Worm (Caenorhabditis elegans) whole organism, L2 larva: ENCODE data around the gene shn-1.

Source experiments
- F13H6.1 ChIP-seq: sonication (generic microtip); optimal IDR thresholded peaks from 2 replicates; lab custom pipeline; 2016; ENCODE audit warnings: missing genetic modification characterization, missing compliant biosample characterization
- ZK546.5 ChIP-seq: sonication (generic microtip); optimal IDR thresholded peaks from 2 replicates; lab custom pipeline; 2017; ENCODE audit warnings: missing biosample characterization, missing genetic modification characterization
- blmp-1 ChIP-seq: sonication (generic microtip); optimal IDR thresholded peaks from 2 replicates; lab custom pipeline; 2017; ENCODE audit warnings: missing genetic modification characterization, mild to moderate bottlenecking, missing compliant biosample characterization, antibody characterized with exemption, moderate library complexity; ENCODE audit not compliant: insufficient read depth
- ceh-82 ChIP-seq: fragments of 150-350 bp; optimal IDR thresholded peaks from 2 replicates; lab custom pipeline; 2014; ENCODE audit warnings: missing biosample characterization, missing genetic modification characterization
- crh-2 ChIP-seq: sonication (generic microtip); optimal IDR thresholded peaks from 2 replicates; lab custom pipeline; 2017; ENCODE audit warnings: missing biosample characterization, missing genetic modification characterization
- elt-3 ChIP-seq: sonication (generic microtip); optimal IDR thresholded peaks from 2 replicates; lab custom pipeline; 2017; ENCODE audit warnings: missing biosample characterization, missing genetic modification characterization
- fos-1 ChIP-seq: fragments of 150-350 bp; optimal IDR thresholded peaks from 2 replicates; lab custom pipeline; 2014; ENCODE audit warnings: missing biosample characterization, missing genetic modification characterization
- gmeb-1 ChIP-seq: fragments of 150-350 bp; optimal IDR thresholded peaks from 2 replicates; lab custom pipeline; 2014; ENCODE audit warnings: missing biosample characterization, missing genetic modification characterization
- lin-13 ChIP-seq: fragments of 150-350 bp; optimal IDR thresholded peaks from 2 replicates; lab custom pipeline; 2014; ENCODE audit warnings: missing biosample characterization, missing genetic modification reagents, missing genetic modification characterization
- lin-39 ChIP-seq: fragments of 150-350 bp; optimal IDR thresholded peaks from 2 replicates; lab custom pipeline; 2014; ENCODE audit warnings: missing biosample characterization, missing genetic modification reagents, missing genetic modification characterization
- lsy-2 ChIP-seq, 2 experiments: fragments of 150-350 bp in 1 of 2; sonication (generic microtip) in 1 of 2; optimal IDR thresholded peaks; 2 replicates each; lab custom pipeline; 2014 to 2017; ENCODE audit warnings: missing biosample characterization in 2 of 2, missing genetic modification characterization in 2 of 2
- mab-5 ChIP-seq: fragments of 150-350 bp; optimal IDR thresholded peaks from 2 replicates; lab custom pipeline; 2014; ENCODE audit warnings: missing biosample characterization, missing genetic modification characterization
- mbf-1 ChIP-seq: sonication (generic microtip); optimal IDR thresholded peaks from 2 replicates; lab custom pipeline; 2017; ENCODE audit warnings: missing biosample characterization, missing genetic modification characterization
- mdl-1 ChIP-seq, 2 experiments: fragments of 150-350 bp in 1 of 2; sonication (generic microtip) in 1 of 2; optimal IDR thresholded peaks; 2 replicates each; lab custom pipeline; 2017; ENCODE audit warnings: missing biosample characterization in 2 of 2, missing genetic modification characterization in 2 of 2
- nhr-10 ChIP-seq: sonication (generic microtip); optimal IDR thresholded peaks from 2 replicates; lab custom pipeline; 2017; ENCODE audit warnings: missing biosample characterization, missing genetic modification characterization
- nhr-21 ChIP-seq: fragments of 150-350 bp; optimal IDR thresholded peaks from 2 replicates; lab custom pipeline; 2014; ENCODE audit warnings: missing biosample characterization, missing genetic modification characterization
- nhr-23 ChIP-seq: fragments of 150-350 bp; optimal IDR thresholded peaks from 2 replicates; lab custom pipeline; 2014; ENCODE audit warnings: missing biosample characterization, missing genetic modification reagents, missing genetic modification characterization
- nhr-237 ChIP-seq: fragments of 150-350 bp; optimal IDR thresholded peaks from 2 replicates; lab custom pipeline; 2014; ENCODE audit warnings: missing biosample characterization, missing genetic modification characterization
- nhr-25 ChIP-seq: fragments of 150-350 bp; sonication (generic microtip); optimal IDR thresholded peaks from 3 replicates; lab custom pipeline; 2014; ENCODE audit warnings: missing biosample characterization, missing genetic modification characterization
- nhr-77 ChIP-seq: fragments of 150-350 bp; optimal IDR thresholded peaks from 2 replicates; lab custom pipeline; 2014; ENCODE audit warnings: missing biosample characterization, missing genetic modification characterization
- skn-1 ChIP-seq: sonication (generic microtip); optimal IDR thresholded peaks from 2 replicates; lab custom pipeline; 2017; ENCODE audit warnings: missing biosample characterization, missing genetic modification characterization
- sma-9 ChIP-seq, 2 experiments: fragments of 150-350 bp in 1 of 2; sonication (generic microtip) in 1 of 2; optimal IDR thresholded peaks; 2 replicates each; lab custom pipeline; 2014 to 2016; ENCODE audit warnings: missing genetic modification characterization in 2 of 2, mild to moderate bottlenecking in 1 of 2, missing biosample characterization in 1 of 2, missing compliant biosample characterization in 1 of 2, missing genetic modification reagents in 1 of 2, moderate library complexity in 1 of 2
- snpc-4 ChIP-seq: fragments of 150-350 bp; optimal IDR thresholded peaks from 2 replicates; lab custom pipeline; 2014; ENCODE audit warnings: missing biosample characterization, missing genetic modification characterization
- unc-39 ChIP-seq: fragments of 150-350 bp; optimal IDR thresholded peaks from 2 replicates; lab custom pipeline; 2014; ENCODE audit warnings: missing biosample characterization, missing genetic modification characterization
- unc-62 ChIP-seq: fragments of 150-350 bp; optimal IDR thresholded peaks from 2 replicates; lab custom pipeline; 2014; ENCODE audit warnings: missing biosample characterization, missing genetic modification reagents, missing genetic modification characterization
- zag-1 ChIP-seq: fragments of 150-350 bp; optimal IDR thresholded peaks from 2 replicates; lab custom pipeline; 2014; ENCODE audit warnings: missing biosample characterization, missing genetic modification characterization
- ztf-11 ChIP-seq: sonication (generic microtip); optimal IDR thresholded peaks from 2 replicates; lab custom pipeline; 2017; ENCODE audit warnings: missing biosample characterization, missing genetic modification characterization
- ztf-4 ChIP-seq: fragments of 150-350 bp; optimal IDR thresholded peaks from 2 replicates; lab custom pipeline; 2014; ENCODE audit warnings: missing biosample characterization, missing genetic modification characterization

Gene shn-1

ce11 chrII:11438417-11438816 lies 47.7 kb upstream of the shn-1 start, which contains the start of gene vha-6:
vha-6 (minus strand) TSS chrII:11438452.
- TF ChIP-seq mab-5 (tag; lab: Kevin White, UChicago), result no peak
- no peak for TF ChIP-seq ztf-11 (tag; lab: Kevin White, UChicago)
- TF ChIP-seq nhr-237 (tag; lab: Kevin White, UChicago), result no peak
- peak; percentile 39 for TF ChIP-seq crh-2 (tag; lab: Kevin White, UChicago)
- TF ChIP-seq fos-1 (tag; lab: Kevin White, UChicago), result peak; percentile 52
- no peak for TF ChIP-seq nhr-21 (tag; lab: Kevin White, UChicago)
- no peak for TF ChIP-seq skn-1

- no peak for TF ChIP-seq F13H6.1 (tag; lab: Kevin White, UChicago)
- TF ChIP-seq gmeb-1 (tag; lab: Kevin White, UChicago), result no peak
- no peak for TF ChIP-seq elt-3 (tag; lab: Kevin White, UChicago)
- no peak for TF ChIP-seq skn-1
- TF ChIP-seq unc-62 (GFP tag; lab: Kevin White, UChicago), result no peak
- no peak for TF ChIP-seq ztf-4 (tag; lab: Kevin White, UChicago)
- no peak for TF ChIP-seq mbf-1 (tag; lab: Kevin White, UChicago)
- no peak for TF ChIP-seq nhr-23 (tag; lab: Kevin White, UChicago)
- TF ChIP-seq unc-39, result no peak
- TF ChIP-seq ZK546.5 (tag; lab: Kevin White, UChicago), result no peak
- no peak for TF ChIP-seq nhr-77 (tag; lab: Kevin White, UChicago)
- no peak for TF ChIP-seq snpc-4
- TF ChIP-seq sma-9 (GFP tag; optimal IDR thresholded peaks at IDR 0.05; lab: Kevin White, UChicago), result no peak
- no peak for TF ChIP-seq sma-9 (tag; optimal IDR thresholded peaks at IDR 0.05; lab: Kevin White, UChicago)
- no peak for TF ChIP-seq mdl-1 (tag; optimal IDR thresholded peaks at IDR 0.05; lab: Kevin White, UChicago)
- no peak for TF ChIP-seq lin-39 (tag; lab: Kevin White, UChicago)
Observed at ce11 chrII:11433942-11434341, 43.2 kb upstream of the shn-1 start, which contains the start of gene C05D12.5. C05D12.5 (plus strand) TSS chrII:11434242.

- TF ChIP-seq blmp-1, result no peak
- no peak for TF ChIP-seq nhr-10 (tag; lab: Kevin White, UChicago)
Observed at ce11 chrII:11431584-11431983, 40.8 kb upstream of the shn-1 start, which contains the start of gene C05D12.4. C05D12.4 (plus strand) TSS chrII:11431884.

ce11 chrII:11428599-11428998 lies 37.8 kb upstream of the shn-1 start:
- TF ChIP-seq mbf-1 (tag; lab: Kevin White, UChicago) (no peak), mab-5 (tag; lab: Kevin White, UChicago) (no peak), fos-1 (tag; lab: Kevin White, UChicago) (peak; percentile 60), sma-9 (GFP tag; optimal IDR thresholded peaks at IDR 0.05; lab: Kevin White, UChicago) (peak; percentile 37), sma-9 (tag; optimal IDR thresholded peaks at IDR 0.05; lab: Kevin White, UChicago) (no peak)

ce11 chrII:11427322-11427721 lies 36.6 kb upstream of the shn-1 start:
- no peak for TF ChIP-seq lsy-2 (tag; optimal IDR thresholded peaks at IDR 0.05; lab: Kevin White, UChicago)
- no peak for TF ChIP-seq lin-13
- TF ChIP-seq nhr-25 (tag; lab: Kevin White, UChicago), result no peak
- TF ChIP-seq mbf-1 (tag; lab: Kevin White, UChicago), result no peak
- TF ChIP-seq nhr-237 (tag; lab: Kevin White, UChicago), result no peak
- no peak for TF ChIP-seq snpc-4
- TF ChIP-seq, all 48 proteins: peak for 0

- TF ChIP-seq zag-1 (no peak), mab-5 (tag; lab: Kevin White, UChicago) (no peak), ztf-4 (tag; lab: Kevin White, UChicago) (no peak), fos-1 (tag; lab: Kevin White, UChicago) (peak; percentile 68), ceh-82 (tag; lab: Kevin White, UChicago) (no peak)
Observed at ce11 chrII:11424579-11425316, 34.0 kb upstream of the shn-1 start, which contains the start of gene C05D12.3. C05D12.3 (plus strand) TSS chrII:11425266.
